Worm (Caenorhabditis elegans) whole organism, L4/young adult: Measurements from ENCODE around the gene srx-32.
"Not testable (repeated sequence)": the region's sequence is repeated elsewhere in the genome, so short reads cannot be mapped to it uniquely, and the experiment has no call there.

ENCODE experiments used
- W03F9.2 ChIP-seq: fragments of 150-350 bp; optimal IDR thresholded peaks from 2 replicates; lab custom pipeline; 2014; ENCODE audit warnings: missing biosample characterization, missing genetic modification characterization
- dao-5 ChIP-seq: sonication (generic microtip); optimal IDR thresholded peaks from 2 replicates; lab custom pipeline; 2016; ENCODE audit warnings: missing genotype, missing genetic modification characterization, moderate library complexity, missing compliant biosample characterization
- him-1 ChIP-seq: sonication (generic microtip); optimal IDR thresholded peaks from 2 replicates; lab custom pipeline; 2016; ENCODE audit warnings: missing genotype, missing genetic modification reagents, missing genetic modification characterization, missing compliant biosample characterization

Gene srx-32

ce11 chrV:820629-821028, at the start of gene srx-32:
Gene srx-32 (minus strand): TSS chrV:820729.
- not testable (repeated sequence) for TF ChIP-seq W03F9.2, dao-5, him-1 (tag; lab: Kevin White, UChicago)

ce11 chrV:866729-867128, 46.2 kb upstream of the srx-32 start, which contains the start of gene T02B11.3:
Gene T02B11.3 (minus strand): TSS chrV:866829.
- no peak for TF ChIP-seq dao-5 (tag; lab: Kevin White, UChicago)
- TF ChIP-seq W03F9.2 (tag; lab: Kevin White, UChicago): no peak
- no peak for TF ChIP-seq him-1 (tag; lab: Kevin White, UChicago)

- TF ChIP-seq W03F9.2 (tag; lab: Kevin White, UChicago) (no peak), dao-5 (tag; lab: Kevin White, UChicago) (no peak)
Measured at ce11 chrV:858841-859456, 38.4 kb upstream of the srx-32 start.

ce11 chrV:856549-856948, 36.0 kb upstream of the srx-32 start, which contains the start of gene K09C6.2:
Gene K09C6.2 (plus strand): TSS chrV:856849.
- no peak for TF ChIP-seq him-1 (tag; lab: Kevin White, UChicago)

ce11 chrV:854966-855365, 34.4 kb upstream of the srx-32 start, which contains the start of gene K09C6.9:
Gene K09C6.9 (minus strand): TSS chrV:855066.
- TF ChIP-seq dao-5 (tag; lab: Kevin White, UChicago) (no peak), W03F9.2 (tag; lab: Kevin White, UChicago) (no peak), him-1 (tag; lab: Kevin White, UChicago) (no peak)

- TF ChIP-seq W03F9.2 (tag; lab: Kevin White, UChicago): no peak
- TF ChIP-seq him-1 (tag; lab: Kevin White, UChicago): no peak
- no peak for TF ChIP-seq dao-5 (tag; lab: Kevin White, UChicago)
Measured at ce11 chrV:852184-852583, 31.7 kb upstream of the srx-32 start, which contains the start of gene K09C6.3. Gene K09C6.3 (plus strand): TSS chrV:852484.

ce11 chrV:849512-849911, 29.0 kb upstream of the srx-32 start, which contains the start of gene srbc-12:
Gene srbc-12 (plus strand): TSS chrV:849812.
- TF ChIP-seq W03F9.2 (tag; lab: Kevin White, UChicago) (no peak), him-1 (tag; lab: Kevin White, UChicago) (no peak), dao-5 (tag; lab: Kevin White, UChicago) (no peak)

ce11 chrV:849042-849441, 28.5 kb upstream of the srx-32 start:
- TF ChIP-seq dao-5 (tag; lab: Kevin White, UChicago) (no peak), him-1 (tag; lab: Kevin White, UChicago) (no peak), W03F9.2 (tag; lab: Kevin White, UChicago) (no peak)

- TF ChIP-seq him-1 (tag; lab: Kevin White, UChicago) (no peak), W03F9.2 (tag; lab: Kevin White, UChicago) (no peak), dao-5 (tag; lab: Kevin White, UChicago) (no peak)
Measured at ce11 chrV:847521-847920, 27.0 kb upstream of the srx-32 start, which contains the start of gene srbc-13. Gene srbc-13 (plus strand): TSS chrV:847821.

ce11 chrV:843118-843517, 22.6 kb upstream of the srx-32 start, which contains the start of gene K09C6.8:
Gene K09C6.8 (minus strand): TSS chrV:843218.
- not testable (repeated sequence) for TF ChIP-seq him-1, W03F9.2, dao-5 (tag; lab: Kevin White, UChicago)

- TF ChIP-seq him-1 (tag; lab: Kevin White, UChicago): no peak
- no peak for TF ChIP-seq dao-5 (tag; lab: Kevin White, UChicago)
- TF ChIP-seq W03F9.2 (tag; lab: Kevin White, UChicago): no peak
Measured at ce11 chrV:842611-843010, 22.1 kb upstream of the srx-32 start.

- not testable (repeated sequence) for TF ChIP-seq dao-5, W03F9.2, him-1 (tag; lab: Kevin White, UChicago)
Measured at ce11 chrV:838984-839471, 18.5 kb upstream of the srx-32 start, which contains the start of the genes K09C6.7 and K09C6.10. Gene K09C6.7 (minus strand): TSS chrV:839084. Gene K09C6.10 (plus strand): TSS chrV:839421.

ce11 chrV:833368-833767, 12.8 kb upstream of the srx-32 start, which contains the start of gene F41H8.1:
Gene F41H8.1 (plus strand): TSS chrV:833668.
- TF ChIP-seq dao-5 (tag; lab: Kevin White, UChicago) (no peak), W03F9.2 (tag; lab: Kevin White, UChicago) (no peak), him-1 (tag; lab: Kevin White, UChicago) (no peak)
